Fruit fly (Drosophila melanogaster): ENCODE results near the gene CG32263.

The CG32263 gene

dm6 chr3L:3802677-3803076 is 8.2 kb downstream of the CG32263 start (continued):
- peak; percentile 84 for TF ChIP-seq CrebB (tag; optimal IDR thresholded peaks at IDR 0.05)
- peak; percentile 25 for TF ChIP-seq CG4854 (GFP tag; optimal IDR thresholded peaks at IDR 0.05)
- peak; percentile 74 for TF ChIP-seq seq (GFP tag; IDR thresholded peaks at IDR 0.05)
- TF ChIP-seq CG15011 (GFP tag; optimal IDR thresholded peaks at IDR 0.05): peak; percentile 34
- TF ChIP-seq dpn (GFP tag; optimal IDR thresholded peaks at IDR 0.05): peak; percentile 82 to 86
- TF ChIP-seq CG34376 (GFP tag; optimal IDR thresholded peaks at IDR 0.05): peak; percentile 76
- peak; percentile 47; the same call in 1 of the 2 replicates for TF ChIP-seq CG7372 (GFP tag; IDR thresholded peaks at IDR 0.05)
- TF ChIP-seq Sry-β (GFP tag; optimal IDR thresholded peaks at IDR 0.05): no peak
- peak; percentile 87 for TF ChIP-seq CG32532 (GFP tag; IDR thresholded peaks at IDR 0.05)
- peak; percentile 18 for TF ChIP-seq D19A (tag; optimal IDR thresholded peaks at IDR 0.05)
- peak; percentile 89 for TF ChIP-seq NfI (GFP tag; optimal IDR thresholded peaks at IDR 0.05)
- TF ChIP-seq B-H1 (GFP tag; IDR thresholded peaks at IDR 0.05): peak; percentile 51; the same call in 2 of the 3 replicates
- TF ChIP-seq sima (GFP tag; optimal IDR thresholded peaks at IDR 0.05): peak; percentile 1
- TF ChIP-seq ssp (GFP tag; IDR thresholded peaks at IDR 0.05): peak; percentile 33; the same call in 1 of the 2 replicates
- no peak for TF ChIP-seq CG1832 (GFP tag; optimal IDR thresholded peaks at IDR 0.05)
- TF ChIP-seq mld (GFP tag; IDR thresholded peaks at IDR 0.05; ENCODE audit: partially characterized antibody): no peak
- TF ChIP-seq CG3163 (GFP tag; optimal IDR thresholded peaks at IDR 0.05): peak; percentile 56
- TF ChIP-seq CG6175 (GFP tag; IDR thresholded peaks at IDR 0.05): peak; percentile 33; the same call in 1 of the 3 replicates
- TF ChIP-seq disco-r (GFP tag; optimal IDR thresholded peaks at IDR 0.05): no peak
- TF ChIP-seq MBD-R2 (GFP tag; IDR thresholded peaks at IDR 0.05): peak; percentile 63
- TF ChIP-seq tx (GFP tag; optimal IDR thresholded peaks at IDR 0.05): peak; percentile 64
- TF ChIP-seq Deaf1 (tag; optimal IDR thresholded peaks at IDR 0.05): peak; percentile 49
- 0 out of 2 replicates have a peak, but pooled peaks have one; percentile 16 for TF ChIP-seq CG4360 (GFP tag; IDR thresholded peaks at IDR 0.05)
- no peak for TF ChIP-seq CG6654 (GFP tag; optimal IDR thresholded peaks at IDR 0.05)
- peak; percentile 90 for TF ChIP-seq CG13894 (tag; optimal IDR thresholded peaks at IDR 0.05)
- TF ChIP-seq onecut (GFP tag; IDR thresholded peaks at IDR 0.05): peak; percentile 84
- peak; percentile 75 for TF ChIP-seq CG9609 (GFP tag; optimal IDR thresholded peaks at IDR 0.05)
- TF ChIP-seq CG10321 (GFP tag; IDR thresholded peaks at IDR 0.05): 0 out of 2 replicates have a peak, but pooled peaks have one; percentile 25
- TF ChIP-seq Abd-B (GFP tag; optimal IDR thresholded peaks at IDR 0.05): peak; percentile 60
- peak; percentile 56 for TF ChIP-seq CG1603 (tag; optimal IDR thresholded peaks at IDR 0.05)
- peak; percentile 62 for TF ChIP-seq CG13775 (GFP tag; optimal IDR thresholded peaks at IDR 0.05)
- TF ChIP-seq Dek (tag; optimal IDR thresholded peaks at IDR 0.05): peak; percentile 79
- TF ChIP-seq Ssrp (tag; optimal IDR thresholded peaks at IDR 0.05): peak; percentile 56
- TF ChIP-seq CG34422 (GFP tag; IDR thresholded peaks at IDR 0.05): peak; percentile 57; the same call in 2 of the 3 replicates
- peak; percentile 76 for TF ChIP-seq schlank (tag; optimal IDR thresholded peaks at IDR 0.05)
- TF ChIP-seq NK7.1 (GFP tag; optimal IDR thresholded peaks at IDR 0.05): peak; percentile 56
- TF ChIP-seq dmrt99B (tag; optimal IDR thresholded peaks at IDR 0.05): peak; percentile 71
- TF ChIP-seq nau (GFP tag; optimal IDR thresholded peaks at IDR 0.05): peak; percentile 40
- peak; percentile 80 for TF ChIP-seq Xbp1 (GFP tag; optimal IDR thresholded peaks at IDR 0.05)
- peak; percentile 59; the same call in 1 of the 2 replicates for TF ChIP-seq Adf1 (GFP tag; IDR thresholded peaks at IDR 0.05)
- TF ChIP-seq CG13424 (tag; optimal IDR thresholded peaks at IDR 0.05): peak; percentile 80
- peak; percentile 66 for TF ChIP-seq klu (GFP tag; IDR thresholded peaks at IDR 0.05)
- no peak for TF ChIP-seq pan (optimal IDR thresholded peaks at IDR 0.05)
- TF ChIP-seq pan (GFP tag; optimal IDR thresholded peaks at IDR 0.05 in 1 of 2, IDR thresholded peaks at IDR 0.05 in 1 of 2): peak in 1 of 2 experiments; percentile 87
- no peak for TF ChIP-seq Spps (tag; optimal IDR thresholded peaks at IDR 0.05)
- no peak for TF ChIP-seq zen (tag; optimal IDR thresholded peaks at IDR 0.05)
- no peak for TF ChIP-seq fru (optimal IDR thresholded peaks at IDR 0.05)
- no peak for TF ChIP-seq salm (tag; optimal IDR thresholded peaks at IDR 0.05)
- TF ChIP-seq Trl (optimal IDR thresholded peaks at IDR 0.05): no peak
- peak; percentile 53 for TF ChIP-seq Trl (GFP tag; optimal IDR thresholded peaks at IDR 0.05)
- TF ChIP-seq CG9817 (tag; optimal IDR thresholded peaks at IDR 0.05): peak; percentile 65
- TF ChIP-seq CG5953 (GFP tag; IDR thresholded peaks at IDR 0.05): no peak

All from whole organism, embryonic.